Worm (Caenorhabditis elegans): ENCODE measurements around the gene trr-1.

Gene trr-1

DNA sequence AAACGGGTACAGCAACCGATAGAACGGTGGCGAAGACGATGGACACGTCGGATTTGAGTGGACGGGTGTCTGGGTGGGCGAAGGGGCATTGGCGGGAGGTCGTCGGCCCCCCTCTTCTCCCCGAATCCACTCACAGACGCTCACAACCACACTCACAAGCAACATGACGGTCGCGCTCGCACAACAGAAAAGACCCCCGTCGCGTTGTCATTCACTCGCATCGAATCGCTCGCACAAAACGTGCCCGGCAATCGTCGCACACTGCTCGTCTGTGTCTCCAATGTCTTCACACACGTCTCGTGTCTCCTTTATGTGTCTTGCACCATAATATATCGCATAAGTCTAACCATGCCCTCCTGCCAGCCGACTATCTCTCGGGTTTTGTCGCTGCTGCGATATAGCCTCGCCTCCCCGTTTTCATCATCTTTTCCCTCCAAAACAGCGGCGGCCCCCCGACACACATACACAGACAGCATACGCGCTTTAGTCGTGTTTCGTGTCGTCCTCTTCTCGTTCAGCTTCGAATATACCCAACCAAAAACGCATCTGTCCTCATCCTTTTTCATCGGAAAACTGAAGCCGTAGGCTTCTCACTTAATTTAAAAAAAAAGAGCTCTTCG lies 41.6 kb downstream of the trr-1 start (continued):
- TF ChIP-seq pha-4 (GFP tag; IDR thresholded peaks at IDR 0.05) (peak; percentile 80), pha-4 (tag; optimal IDR thresholded peaks at IDR 0.05) (no peak), ztf-11 (tag; optimal IDR thresholded peaks at IDR 0.05) (no peak), ceh-28 (tag; optimal IDR thresholded peaks at IDR 0.05) (no peak), D1046.2 (GFP tag; IDR thresholded peaks at IDR 0.05) (0 out of 2 replicates have a peak, but pooled peaks have one; percentile 40), F10B5.3 (tag; optimal IDR thresholded peaks at IDR 0.05) (peak; percentile 44), madf-5 (GFP tag; IDR thresholded peaks at IDR 0.05) (no peak), dpl-1 (GFP tag; optimal IDR thresholded peaks at IDR 0.05) (peak; percentile 60), dmd-6 (GFP tag; IDR thresholded peaks at IDR 0.05) (peak; percentile 93), Y5F2A.4 (GFP tag; optimal IDR thresholded peaks at IDR 0.05) (no peak), daf-12 (tag; optimal IDR thresholded peaks at IDR 0.05) (no peak), nhr-25 (tag; optimal IDR thresholded peaks at IDR 0.05; ENCODE audit: borderline replicate concordance, insufficient read depth) (peak; percentile 90), nhr-102 (tag; optimal IDR thresholded peaks at IDR 0.05) (peak; percentile 26), cey-2 (tag; optimal IDR thresholded peaks at IDR 0.05; ENCODE audit: borderline replicate concordance, insufficient read depth) (peak; percentile 50), F44E2.7 (GFP tag; IDR thresholded peaks at IDR 0.05) (no peak), nhr-42 (GFP tag; IDR thresholded peaks at IDR 0.05) (0 out of 2 replicates have a peak, but pooled peaks have one; percentile 51), ceh-32 (tag; optimal IDR thresholded peaks at IDR 0.05; ENCODE audit: poor library complexity) (no peak)

DNA sequence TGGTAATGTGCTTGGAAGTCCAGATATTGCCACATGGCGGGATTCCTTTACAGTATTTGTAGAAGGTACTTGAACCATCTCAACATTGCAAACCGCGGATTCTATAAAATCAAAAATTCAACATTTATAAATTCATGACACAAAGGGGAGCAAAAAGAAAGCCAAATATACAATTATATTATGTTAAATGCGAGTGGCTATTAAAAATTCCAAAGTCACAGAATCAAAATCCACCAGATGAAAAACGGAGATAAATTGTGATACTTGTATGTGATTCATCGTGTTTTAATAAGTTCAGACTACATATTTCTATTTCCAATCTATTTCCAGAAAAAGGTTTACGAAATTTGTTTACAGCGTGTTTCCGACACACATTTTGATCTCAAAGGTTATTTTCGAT lies 42.2 kb downstream of the trr-1 start, which contains the start of gene din-1:
din-1 (minus strand) TSS at position 101 of the 400 bp plus-strand sequence.
- no peak for TF ChIP-seq D1046.2 (GFP tag; IDR thresholded peaks at IDR 0.05)
- no peak for TF ChIP-seq daf-16 (GFP tag; optimal IDR thresholded peaks at IDR 0.05)
- TF ChIP-seq daf-16 (tag; optimal IDR thresholded peaks at IDR 0.05): no peak
- TF ChIP-seq hmg-1.1 (GFP tag; IDR thresholded peaks at IDR 0.05): no peak
- no peak for TF ChIP-seq lin-29 (GFP tag; IDR thresholded peaks at IDR 0.05)
- TF ChIP-seq F10B5.3 (tag; optimal IDR thresholded peaks at IDR 0.05): no peak
- no peak for TF ChIP-seq nhr-11 (tag; optimal IDR thresholded peaks at IDR 0.05)
- TF ChIP-seq pha-4 (GFP tag; IDR thresholded peaks at IDR 0.05): no peak
- TF ChIP-seq pha-4 (tag; optimal IDR thresholded peaks at IDR 0.05): no peak
- TF ChIP-seq ceh-32 (tag; optimal IDR thresholded peaks at IDR 0.05; ENCODE audit: poor library complexity): no peak
- no peak for TF ChIP-seq spr-3 (GFP tag; optimal IDR thresholded peaks at IDR 0.05)
- TF ChIP-seq ZK546.5 (tag; optimal IDR thresholded peaks at IDR 0.05): no peak
- no peak for TF ChIP-seq set-16 (GFP tag; IDR thresholded peaks at IDR 0.05)
- TF ChIP-seq nhr-42 (GFP tag; IDR thresholded peaks at IDR 0.05): no peak
- no peak for TF ChIP-seq daf-19 (GFP tag; conservative IDR thresholded peaks at IDR 0.05)
- TF ChIP-seq ceh-62 (tag; optimal IDR thresholded peaks at IDR 0.05): no peak
- TF ChIP-seq ceh-28 (tag; optimal IDR thresholded peaks at IDR 0.05): no peak
- TF ChIP-seq tra-1 (GFP tag; IDR thresholded peaks at IDR 0.05): no peak
- TF ChIP-seq mxl-3 (GFP tag; optimal IDR thresholded peaks at IDR 0.05): no peak
- no peak for TF ChIP-seq egl-43 (GFP tag; IDR thresholded peaks at IDR 0.05)
- TF ChIP-seq ces-1 (GFP tag; optimal IDR thresholded peaks at IDR 0.05): no peak

DNA sequence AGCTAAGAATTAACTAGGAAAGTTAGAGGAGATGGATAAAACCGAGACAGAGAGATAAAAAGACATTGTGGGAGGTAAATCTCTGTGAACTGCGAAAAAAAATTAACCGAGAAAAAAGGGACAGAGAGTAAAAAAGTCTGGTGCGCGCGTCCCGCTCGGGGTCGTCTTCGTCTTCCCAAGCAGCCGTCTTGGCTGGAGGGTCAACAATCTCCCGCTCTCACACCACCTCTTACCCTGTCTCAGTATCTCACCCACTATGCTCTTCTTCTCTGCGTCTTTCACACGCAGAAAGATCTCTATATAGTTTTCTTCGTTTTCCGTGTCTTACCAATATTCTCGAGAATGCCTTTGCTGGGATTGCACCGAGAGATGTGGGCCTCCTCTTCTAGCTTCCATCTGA lies 43.0 kb downstream of the trr-1 start:
- TF ChIP-seq unc-62 (GFP tag; optimal IDR thresholded peaks at IDR 0.05 in 1 of 2): no peak
- TF ChIP-seq unc-62 (tag; optimal IDR thresholded peaks at IDR 0.05): no peak
- TF ChIP-seq nhr-237 (tag; optimal IDR thresholded peaks at IDR 0.05): no peak
- no peak; the same call in 1 of the 2 replicates for TF ChIP-seq vab-7 (GFP tag; IDR thresholded peaks at IDR 0.05)
- TF ChIP-seq arid-1 (GFP tag; conservative IDR thresholded peaks at IDR 0.05): no peak
- TF ChIP-seq nhr-41 (GFP tag; IDR thresholded peaks at IDR 0.05): no peak
- no peak for TF ChIP-seq zip-2 (tag; optimal IDR thresholded peaks at IDR 0.05)
- TF ChIP-seq ceh-62 (tag; optimal IDR thresholded peaks at IDR 0.05): no peak
- TF ChIP-seq mdt-29 (GFP tag; IDR thresholded peaks at IDR 0.05): no peak
- no peak for TF ChIP-seq dmd-9 (GFP tag; IDR thresholded peaks at IDR 0.05)
- TF ChIP-seq sdz-12 (GFP tag; optimal IDR thresholded peaks at IDR 0.05): no peak
- no peak for TF ChIP-seq F10B5.3 (tag; optimal IDR thresholded peaks at IDR 0.05)
- TF ChIP-seq zip-11 (GFP tag; IDR thresholded peaks at IDR 0.05): no peak
- TF ChIP-seq aly-2 (tag; optimal IDR thresholded peaks at IDR 0.05): no peak
- TF ChIP-seq mep-1 (tag; optimal IDR thresholded peaks at IDR 0.05): peak; percentile 52
- no peak for TF ChIP-seq ztf-11 (tag; optimal IDR thresholded peaks at IDR 0.05)
- TF ChIP-seq hlh-30 (tag; optimal IDR thresholded peaks at IDR 0.05; ENCODE audit: insufficient read depth): peak; percentile 49
- no peak for TF ChIP-seq ztf-7 (tag; optimal IDR thresholded peaks at IDR 0.05)
- no peak for TF ChIP-seq lim-7 (GFP tag; IDR thresholded peaks at IDR 0.05)
- peak; percentile 83 for TF ChIP-seq hmg-1.1 (GFP tag; IDR thresholded peaks at IDR 0.05)
- peak; percentile 51 for TF ChIP-seq nhr-77 (tag; optimal IDR thresholded peaks at IDR 0.05)

Data from whole organism, L4 larva.